Worm (Caenorhabditis elegans): ENCODE results near the gene F22B7.3.

F22B7.3 gene

ce11 chrIII:8668717-8669116, 20.0 kb downstream of the F22B7.3 start:
- TF ChIP-seq mab-5 (tag; optimal IDR thresholded peaks at IDR 0.05) (no peak), unc-62 (GFP tag; optimal IDR thresholded peaks at IDR 0.05) (peak; percentile 63), bed-3 (GFP tag; optimal IDR thresholded peaks at IDR 0.05) (no peak), zip-8 (tag; optimal IDR thresholded peaks at IDR 0.05) (no peak), hlh-1 (tag; optimal IDR thresholded peaks at IDR 0.05) (peak; percentile 4), elt-1 (tag; optimal IDR thresholded peaks at IDR 0.05; ENCODE audit: borderline replicate concordance, insufficient read depth) (no peak), sem-2 (GFP tag; optimal IDR thresholded peaks at IDR 0.05) (no peak)

DNA sequence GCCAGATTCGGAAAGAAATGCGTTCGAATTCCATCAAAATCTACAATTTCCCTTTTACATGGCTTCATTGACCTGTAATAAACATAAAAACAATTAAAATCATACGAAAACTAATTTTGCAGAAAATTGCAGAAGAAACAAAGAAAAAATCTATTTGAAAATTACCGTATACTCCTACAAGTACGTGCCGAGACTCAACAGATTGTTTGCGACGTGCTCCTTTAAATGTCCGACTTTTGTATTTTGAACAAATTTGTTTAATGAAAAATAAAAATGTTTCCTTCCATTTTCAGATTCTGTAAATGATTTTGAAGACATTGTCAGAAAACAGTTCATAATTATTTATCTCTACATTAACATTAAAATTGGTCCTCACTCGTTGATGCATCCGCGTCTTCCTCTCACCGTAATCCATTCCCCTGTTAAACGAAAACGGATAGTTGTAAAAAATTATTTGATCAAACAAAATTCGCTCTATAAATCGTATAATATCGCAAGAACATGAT, 26.3 kb downstream of the F22B7.3 start, which contains the start of gene pgl-2:
TSS of gene pgl-2 (minus strand) at position 456 of the 506 bp plus-strand sequence.
- no peak for TF ChIP-seq ces-1 (GFP tag; optimal IDR thresholded peaks at IDR 0.05)
- TF ChIP-seq nhr-237 (tag; optimal IDR thresholded peaks at IDR 0.05), result no peak
- no peak for TF ChIP-seq nhr-2 (tag; optimal IDR thresholded peaks at IDR 0.05)
- TF ChIP-seq nhr-28 (tag; optimal IDR thresholded peaks at IDR 0.05), result no peak
- TF ChIP-seq mep-1 (tag; optimal IDR thresholded peaks at IDR 0.05), result no peak
- TF ChIP-seq tbx-8 (GFP tag; optimal IDR thresholded peaks at IDR 0.05), result no peak
- no peak for TF ChIP-seq elt-1 (tag; optimal IDR thresholded peaks at IDR 0.05; ENCODE audit: borderline replicate concordance, insufficient read depth)
- TF ChIP-seq ztf-11 (tag; optimal IDR thresholded peaks at IDR 0.05), result no peak
- TF ChIP-seq elt-3 (tag; optimal IDR thresholded peaks at IDR 0.05), result no peak
- no peak for TF ChIP-seq mls-2 (tag; optimal IDR thresholded peaks at IDR 0.05)
- TF ChIP-seq mab-5 (tag; optimal IDR thresholded peaks at IDR 0.05), result no peak
- no peak for TF ChIP-seq hlh-1 (tag; optimal IDR thresholded peaks at IDR 0.05)
- TF ChIP-seq snpc-4 (tag; optimal IDR thresholded peaks at IDR 0.05), result no peak
- no peak for TF ChIP-seq nhr-12 (tag; optimal IDR thresholded peaks at IDR 0.05)
- TF ChIP-seq zip-8 (tag; optimal IDR thresholded peaks at IDR 0.05), result no peak
- no peak for TF ChIP-seq ham-2 (GFP tag; optimal IDR thresholded peaks at IDR 0.05)
- TF ChIP-seq unc-62 (GFP tag; optimal IDR thresholded peaks at IDR 0.05), result no peak

DNA sequence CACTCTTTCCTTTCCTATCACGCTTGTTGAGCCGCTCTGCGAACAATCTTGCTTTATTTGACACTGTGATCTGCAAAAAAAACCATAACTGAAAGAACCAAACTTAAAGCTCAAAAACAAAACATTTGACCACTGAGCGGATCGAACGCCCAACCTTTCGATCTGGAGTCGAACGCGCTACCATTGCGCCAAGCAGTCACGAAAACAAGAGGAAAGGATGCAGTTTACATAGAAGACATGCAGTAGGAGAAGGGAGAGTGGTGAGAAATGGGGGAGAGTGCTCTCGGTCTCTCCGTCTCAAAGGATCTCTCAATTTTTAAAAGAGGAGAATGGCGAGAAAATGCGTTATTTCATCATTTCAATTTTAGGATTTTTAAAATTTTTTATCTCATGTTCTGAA, 29.7 kb downstream of the F22B7.3 start:
- TF ChIP-seq blmp-1 (tag; optimal IDR thresholded peaks at IDR 0.05), result peak; percentile 50
- no peak for TF ChIP-seq snpc-4 (tag; optimal IDR thresholded peaks at IDR 0.05)
- TF ChIP-seq ceh-39 (tag; optimal IDR thresholded peaks at IDR 0.05), result peak; percentile 43
- peak; percentile 61 for TF ChIP-seq ztf-11 (tag; optimal IDR thresholded peaks at IDR 0.05)
- TF ChIP-seq hlh-1 (tag; optimal IDR thresholded peaks at IDR 0.05), result peak; percentile 67
- peak; percentile 43 for TF ChIP-seq unc-62 (GFP tag; optimal IDR thresholded peaks at IDR 0.05)
- TF ChIP-seq nhr-28 (tag; optimal IDR thresholded peaks at IDR 0.05), result peak; percentile 79
- TF ChIP-seq sptf-1 (tag; optimal IDR thresholded peaks at IDR 0.05), result peak; percentile 98
- TF ChIP-seq mab-5 (tag; optimal IDR thresholded peaks at IDR 0.05), result no peak
- TF ChIP-seq nhr-12 (tag; optimal IDR thresholded peaks at IDR 0.05), result peak; percentile 22
- TF ChIP-seq cnd-1 (tag; optimal IDR thresholded peaks at IDR 0.05), result peak; percentile 95
- peak; percentile 63 for TF ChIP-seq elt-3 (tag; optimal IDR thresholded peaks at IDR 0.05)
- peak; percentile 61 for TF ChIP-seq elt-1 (tag; optimal IDR thresholded peaks at IDR 0.05; ENCODE audit: borderline replicate concordance, insufficient read depth)
- TF ChIP-seq sem-2 (GFP tag; optimal IDR thresholded peaks at IDR 0.05), result peak; percentile 94
- peak; percentile 87 for TF ChIP-seq flh-1 (GFP tag; optimal IDR thresholded peaks at IDR 0.05)
- TF ChIP-seq unc-120 (tag; optimal IDR thresholded peaks at IDR 0.05; ENCODE audit: poor library complexity, severe bottlenecking), result peak; percentile 90
- peak; percentile 98 for TF ChIP-seq mls-2 (tag; optimal IDR thresholded peaks at IDR 0.05)
- peak; percentile 97 for TF ChIP-seq ceh-83 (GFP tag; optimal IDR thresholded peaks at IDR 0.05)
- TF ChIP-seq lsy-2 (tag; optimal IDR thresholded peaks at IDR 0.05), result peak; percentile 66
- no peak for TF ChIP-seq zip-8 (tag; optimal IDR thresholded peaks at IDR 0.05)
- TF ChIP-seq unc-39 (tag; optimal IDR thresholded peaks at IDR 0.05), result peak; percentile 33
- peak; percentile 44 for TF ChIP-seq ces-1 (GFP tag; optimal IDR thresholded peaks at IDR 0.05)
- TF ChIP-seq tbx-8 (GFP tag; optimal IDR thresholded peaks at IDR 0.05), result peak; percentile 89
- peak; percentile 95 for TF ChIP-seq lin-32 (GFP tag; optimal IDR thresholded peaks at IDR 0.05)
- TF ChIP-seq pha-4 (tag; optimal IDR thresholded peaks at IDR 0.05), result peak; percentile 62
- TF ChIP-seq nhr-76 (tag; optimal IDR thresholded peaks at IDR 0.05), result no peak
- peak; percentile 91 for TF ChIP-seq bed-3 (GFP tag; optimal IDR thresholded peaks at IDR 0.05)
- peak; percentile 98 for TF ChIP-seq drap-1 (GFP tag; optimal IDR thresholded peaks at IDR 0.05)
- TF ChIP-seq lin-13 (tag; optimal IDR thresholded peaks at IDR 0.05), result peak; percentile 22
- TF ChIP-seq ceh-43 (GFP tag; optimal IDR thresholded peaks at IDR 0.05), result peak; percentile 93
- TF ChIP-seq M03D4.4 (tag; optimal IDR thresholded peaks at IDR 0.05), result peak; percentile 96
- peak; percentile 60 for TF ChIP-seq mep-1 (tag; optimal IDR thresholded peaks at IDR 0.05)
- TF ChIP-seq nhr-2 (tag; optimal IDR thresholded peaks at IDR 0.05), result peak; percentile 20
- TF ChIP-seq nhr-237 (tag; optimal IDR thresholded peaks at IDR 0.05), result no peak
- peak; percentile 91 for TF ChIP-seq ham-2 (GFP tag; optimal IDR thresholded peaks at IDR 0.05)
